Fruit fly (Drosophila melanogaster): ENCODE measurements around the gene CG13721.

The CG13721 gene

DNA sequence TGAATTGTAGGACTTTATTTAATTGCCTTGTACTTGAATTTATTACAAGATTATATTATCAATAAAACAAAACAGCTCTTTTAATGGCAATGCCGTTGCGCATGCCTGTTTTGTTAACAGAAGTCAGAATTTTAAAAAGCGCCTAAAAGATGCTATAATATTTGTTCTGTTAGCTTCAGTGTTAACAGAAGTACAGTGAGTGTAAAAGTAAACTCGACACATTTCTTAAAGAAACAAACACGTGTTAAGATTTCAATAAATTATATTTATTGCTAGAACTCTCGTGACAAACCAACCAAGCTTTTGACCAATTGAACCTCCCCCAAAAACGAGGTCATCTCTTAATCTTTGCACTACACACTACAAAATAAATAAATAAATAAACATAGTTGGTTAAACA is 3.8 kb upstream of the CG13721 start:
- TF ChIP-seq tj (GFP tag; optimal IDR thresholded peaks at IDR 0.05) (no peak), cnc (optimal IDR thresholded peaks at IDR 0.05) (no peak)

DNA sequence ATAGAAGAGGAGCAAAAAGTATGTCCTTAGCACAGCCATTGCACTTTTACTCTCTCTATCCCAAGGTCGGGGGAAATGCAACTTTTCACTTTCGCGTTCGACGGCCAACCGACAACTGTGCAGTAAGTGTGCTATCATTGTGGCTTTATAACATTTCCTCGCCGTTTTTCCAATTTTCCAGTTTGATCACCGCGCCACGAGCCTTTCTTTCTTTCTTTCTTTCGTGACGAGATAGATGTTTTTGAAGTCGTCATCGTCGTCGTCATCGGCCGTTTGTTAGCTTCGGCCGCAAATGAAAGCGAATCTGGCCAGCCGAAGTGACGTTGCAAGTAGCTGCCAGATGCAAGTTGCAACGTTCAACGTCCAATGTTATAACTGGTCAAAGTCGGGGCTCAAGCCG is 2.8 kb upstream of the CG13721 start, which contains the start of gene CG13720:
TSS of gene CG13720 (minus strand) at position 101 of the 400 bp plus-strand sequence.
- no peak for TF ChIP-seq CG14711 (tag; optimal IDR thresholded peaks at IDR 0.05)

DNA sequence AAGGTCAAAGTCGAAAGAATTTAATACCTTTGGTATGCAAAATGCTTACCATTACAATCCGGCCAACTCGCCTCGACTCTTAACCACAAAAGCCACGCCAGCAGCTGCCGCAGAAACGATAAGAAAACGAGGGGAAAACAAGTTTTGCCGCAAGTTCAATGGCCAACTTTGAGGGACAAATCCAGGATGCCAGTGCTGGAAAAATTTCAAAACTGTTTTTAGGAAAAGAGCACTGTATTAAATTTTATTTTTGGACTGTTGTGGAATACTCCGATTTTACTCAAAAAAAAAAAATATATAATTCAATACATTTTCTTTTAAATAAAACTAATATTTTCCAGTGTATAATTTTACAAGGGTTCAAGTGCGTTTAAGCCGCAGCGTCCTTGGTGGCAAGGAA is 3.0 kb downstream of the CG13721 start:
- TF ChIP-seq toe (GFP tag; optimal IDR thresholded peaks at IDR 0.05) (no peak), Clk (GFP tag; optimal IDR thresholded peaks at IDR 0.05) (no peak), CG7101 (tag; optimal IDR thresholded peaks at IDR 0.05) (no peak), cnc (optimal IDR thresholded peaks at IDR 0.05) (no peak), CG33017 (tag; optimal IDR thresholded peaks at IDR 0.05) (no peak), CG11617 (GFP tag; optimal IDR thresholded peaks at IDR 0.05) (no peak), kay (GFP tag; ENCODE audit: borderline replicate concordance) (no peak), pad (GFP tag; optimal IDR thresholded peaks at IDR 0.05) (no peak), Mnt (GFP tag; optimal IDR thresholded peaks at IDR 0.05) (no peak), Hr96 (GFP tag; optimal IDR thresholded peaks at IDR 0.05) (no peak), CG7045 (GFP tag; optimal IDR thresholded peaks at IDR 0.05) (no peak), CG12768 (GFP tag; optimal IDR thresholded peaks at IDR 0.05) (no peak)

DNA sequence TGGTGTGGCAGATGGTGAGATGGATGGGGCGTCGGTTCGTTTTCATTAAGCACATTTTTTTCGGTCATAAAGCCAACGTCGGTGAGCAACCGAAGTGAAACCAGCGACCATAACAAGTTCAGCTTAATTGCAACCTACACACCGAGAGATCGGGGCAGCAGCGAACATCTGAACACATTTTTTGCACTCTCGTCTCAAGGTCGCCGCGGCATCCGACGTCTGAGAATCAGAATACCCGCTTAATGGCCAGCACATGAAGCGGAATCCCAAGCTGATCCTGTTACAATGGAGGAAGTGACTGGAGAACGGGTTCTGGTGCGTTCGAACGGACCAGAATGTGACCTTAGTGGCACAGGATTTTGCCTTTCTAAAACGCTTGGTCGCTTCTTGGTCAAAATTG is 4.0 kb downstream of the CG13721 start:
- TF ChIP-seq CG1620 (GFP tag; optimal IDR thresholded peaks at IDR 0.05) (no peak), ovo (GFP tag; optimal IDR thresholded peaks at IDR 0.05) (no peak), cic (GFP tag; optimal IDR thresholded peaks at IDR 0.05) (no peak), Mnt (GFP tag; optimal IDR thresholded peaks at IDR 0.05) (no peak), Crg-1 (GFP tag; optimal IDR thresholded peaks at IDR 0.05) (no peak)

- TF ChIP-seq CG33017 (tag; optimal IDR thresholded peaks at IDR 0.05) (no peak), kay (GFP tag; ENCODE audit: borderline replicate concordance) (no peak), CG12768 (GFP tag; optimal IDR thresholded peaks at IDR 0.05) (no peak), Mnt (GFP tag; optimal IDR thresholded peaks at IDR 0.05) (no peak), CG5204 (GFP tag; optimal IDR thresholded peaks at IDR 0.05) (no peak), Crg-1 (GFP tag; optimal IDR thresholded peaks at IDR 0.05) (no peak), Clk (GFP tag; optimal IDR thresholded peaks at IDR 0.05) (no peak), tj (GFP tag; optimal IDR thresholded peaks at IDR 0.05) (no peak), CG7045 (GFP tag; optimal IDR thresholded peaks at IDR 0.05) (no peak), Hr96 (GFP tag; optimal IDR thresholded peaks at IDR 0.05) (no peak), toe (GFP tag; optimal IDR thresholded peaks at IDR 0.05) (no peak), pad (GFP tag; optimal IDR thresholded peaks at IDR 0.05) (no peak), ovo (GFP tag; optimal IDR thresholded peaks at IDR 0.05) (no peak), bab1 (GFP tag; optimal IDR thresholded peaks at IDR 0.05) (no peak), cnc (optimal IDR thresholded peaks at IDR 0.05) (no peak)
Measured at dm6 chr3L:4490702-4491243, 6.8 kb downstream of the CG13721 start, which contains the start of gene CG13722. CG13722 (minus strand) TSS chr3L:4490963.

DNA sequence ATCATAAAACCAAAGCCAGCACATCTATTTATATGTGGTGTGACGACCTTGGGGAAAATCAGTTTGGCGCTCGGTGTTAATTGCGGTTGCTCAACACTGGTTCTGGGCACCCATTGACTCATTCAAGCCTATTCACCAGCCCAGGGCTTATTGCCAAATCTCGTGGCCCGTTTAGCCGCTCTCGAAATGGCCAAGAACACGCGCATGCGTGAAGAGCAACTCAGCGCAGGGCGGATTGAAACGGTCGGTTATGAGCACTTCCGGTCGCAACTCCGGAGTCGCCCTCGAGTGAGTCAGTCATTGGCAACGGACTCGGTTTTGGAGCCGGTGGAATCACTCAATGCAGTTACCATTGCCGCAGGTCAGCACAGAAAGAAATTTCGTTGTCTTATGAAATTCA is 8.1 kb downstream of the CG13721 start:
- TF ChIP-seq Mnt (GFP tag; optimal IDR thresholded peaks at IDR 0.05), result no peak
- no peak for TF ChIP-seq CG11617 (GFP tag; optimal IDR thresholded peaks at IDR 0.05)
- TF ChIP-seq CG12768 (GFP tag; optimal IDR thresholded peaks at IDR 0.05), result no peak
- TF ChIP-seq CG7045 (GFP tag; optimal IDR thresholded peaks at IDR 0.05), result no peak
- TF ChIP-seq tj (GFP tag; optimal IDR thresholded peaks at IDR 0.05), result no peak
- no peak for TF ChIP-seq CG33017 (tag; optimal IDR thresholded peaks at IDR 0.05)

DNA sequence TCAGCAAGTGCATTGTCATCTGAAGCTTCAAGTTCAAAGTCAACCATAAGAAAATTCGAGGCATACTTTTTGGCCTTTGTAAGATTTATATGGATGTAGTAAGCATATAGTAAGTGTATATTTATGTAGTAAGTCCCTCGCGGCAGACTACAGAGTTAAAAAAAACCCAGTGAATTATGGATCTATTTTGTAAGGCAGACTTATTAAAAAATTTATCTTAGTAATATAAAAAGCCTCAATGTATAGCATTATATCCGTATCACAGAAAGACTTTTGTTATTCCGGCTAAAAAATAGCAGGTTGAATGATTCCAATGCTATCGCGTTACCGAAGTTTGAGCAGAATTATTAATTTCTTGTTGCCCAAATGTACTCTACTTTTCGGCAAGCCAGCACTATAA is 13.0 kb downstream of the CG13721 start:
- TF ChIP-seq CG7045 (GFP tag; optimal IDR thresholded peaks at IDR 0.05), result no peak
- TF ChIP-seq cnc (optimal IDR thresholded peaks at IDR 0.05), result no peak
- TF ChIP-seq Mnt (GFP tag; optimal IDR thresholded peaks at IDR 0.05), result no peak
- TF ChIP-seq CG7101 (tag; optimal IDR thresholded peaks at IDR 0.05), result no peak
- TF ChIP-seq toe (GFP tag; optimal IDR thresholded peaks at IDR 0.05), result no peak

DNA sequence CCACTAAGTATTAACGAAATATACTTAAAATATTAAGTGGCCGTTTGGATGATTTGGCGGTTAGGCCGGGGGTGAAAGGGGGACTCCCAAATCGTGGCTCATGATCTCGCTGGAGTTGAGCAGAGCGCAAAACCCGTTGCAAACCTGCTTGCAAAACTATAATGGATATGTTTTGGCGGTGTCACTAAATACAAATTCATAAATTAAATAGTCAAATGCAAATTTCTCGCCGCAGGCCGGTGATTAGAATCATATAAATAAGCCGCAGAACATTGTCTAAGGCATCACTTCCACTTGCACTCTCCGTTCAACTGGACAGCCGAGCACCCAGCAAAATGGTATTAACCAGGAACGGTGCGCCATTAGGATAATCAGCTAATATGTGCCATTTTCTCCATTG is 15.1 kb downstream of the CG13721 start, which contains the start of gene CG11350:
TSS of gene CG11350 (plus strand) at position 301 of the 400 bp plus-strand sequence.
- TF ChIP-seq Clk (GFP tag; optimal IDR thresholded peaks at IDR 0.05) (no peak), CG33017 (tag; optimal IDR thresholded peaks at IDR 0.05) (no peak), bab1 (GFP tag; optimal IDR thresholded peaks at IDR 0.05) (no peak), CG5204 (GFP tag; optimal IDR thresholded peaks at IDR 0.05) (no peak), ovo (GFP tag; optimal IDR thresholded peaks at IDR 0.05) (no peak), Crg-1 (GFP tag; optimal IDR thresholded peaks at IDR 0.05) (no peak), CG7045 (GFP tag; optimal IDR thresholded peaks at IDR 0.05) (no peak)

Measured in whole organism, adult.